Worm (Caenorhabditis elegans) whole organism, L4 larva: ENCODE measurements around the gene D1022.5.

Source experiments
- aly-2 ChIP-seq: sonication (generic microtip); optimal IDR thresholded peaks from 2 replicates; lab custom pipeline; 2018; ENCODE audit warnings: missing biosample characterization, missing genetic modification characterization
- lin-13 ChIP-seq: fragments of 150-350 bp; optimal IDR thresholded peaks from 2 replicates; lab custom pipeline; 2014; ENCODE audit warnings: missing biosample characterization, missing genetic modification reagents, missing genetic modification characterization
- lin-15B ChIP-seq: fragments of 150-350 bp; sonication (generic microtip); optimal IDR thresholded peaks from 3 replicates; lab custom pipeline; 2014; ENCODE audit warnings: missing biosample characterization, missing genetic modification characterization
- unc-130 ChIP-seq: sonication (generic microtip); optimal IDR thresholded peaks from 2 replicates; lab custom pipeline; 2016; ENCODE audit warnings: missing genetic modification reagents, missing genetic modification characterization, missing compliant biosample characterization

DNA sequence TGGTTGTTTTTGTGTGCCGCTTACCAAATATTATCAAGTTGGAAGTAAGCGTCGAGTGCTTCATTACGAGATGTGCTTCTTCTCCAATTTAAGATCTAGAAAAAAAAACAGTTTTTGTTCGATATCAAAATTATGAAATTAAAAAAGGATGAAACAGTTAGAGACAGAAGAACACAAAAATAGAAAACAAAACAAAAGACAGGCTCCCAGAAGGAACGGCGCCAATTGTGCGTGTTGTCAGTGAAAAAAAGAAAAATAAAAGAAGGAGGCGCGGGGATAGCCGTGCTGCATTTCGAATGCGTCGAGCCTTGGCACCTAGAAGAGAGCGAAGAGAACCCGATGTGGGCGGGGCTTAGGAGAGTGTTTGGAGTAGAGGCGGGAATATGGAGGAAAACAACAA, 6.9 kb upstream of the D1022.5 start, which contains the start of gene sro-1:
- TF ChIP-seq lin-15B (tag; lab: Kevin White, UChicago) (no peak), lin-13 (no peak), aly-2 (no peak), unc-130 (no peak)
